Fruit fly (Drosophila melanogaster): ENCODE measurements around the gene CG11178.

DNA sequence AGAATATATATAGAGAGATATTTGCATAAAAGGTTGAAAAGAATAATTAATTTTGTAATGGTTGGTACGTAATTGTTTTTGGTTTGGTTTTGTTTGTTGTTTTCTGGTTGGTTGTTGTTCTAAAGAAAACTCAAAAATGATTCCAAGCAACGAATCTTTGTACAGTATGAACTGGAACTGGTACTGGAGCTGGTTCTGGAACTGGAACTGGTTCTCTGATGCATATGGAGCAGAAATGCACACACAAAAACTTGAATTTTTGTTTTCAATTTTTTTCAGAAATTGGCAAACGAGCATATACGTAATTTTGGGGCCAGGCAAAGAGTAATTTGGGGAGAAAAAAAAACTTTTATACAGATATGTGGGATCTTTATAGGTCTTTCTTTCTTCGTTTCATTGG lies 7.7 kb upstream of the CG11178 start:
- no peak for TF ChIP-seq CG8478 (optimal IDR thresholded peaks at IDR 0.05)
- no peak for TF ChIP-seq CTCF (optimal IDR thresholded peaks at IDR 0.05)

Measured in S2 (cell line).